Fruit fly (Drosophila melanogaster): ENCODE data around the gene ems.
A peak's percentile ranks its signal among the peaks of the same experiment; 100 is the strongest.

The ems gene

DNA sequence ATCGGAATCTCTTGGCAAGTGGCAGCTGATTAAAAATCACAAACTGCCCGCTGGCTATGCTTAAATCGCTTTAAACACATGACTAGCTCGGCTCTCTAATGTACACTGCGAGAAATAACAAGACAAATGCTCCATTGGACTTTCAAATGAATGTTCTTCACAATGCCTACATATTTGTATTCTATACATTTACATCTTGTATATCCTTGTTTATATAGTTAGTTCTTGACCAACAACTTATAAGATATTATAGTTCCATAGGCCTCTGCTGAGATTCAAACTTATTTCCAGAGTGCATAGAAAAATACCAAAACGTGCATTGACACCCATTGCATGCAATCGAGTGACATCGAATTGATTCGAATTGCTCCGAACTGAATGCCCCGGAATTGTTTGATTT lies 8.8 kb upstream of the ems start (continued):
- TF ChIP-seq E2f1 (GFP tag; IDR thresholded peaks at IDR 0.05) (0 out of 2 replicates have a peak, but pooled peaks have one; percentile 16), CG12391 (tag; optimal IDR thresholded peaks at IDR 0.05) (peak; percentile 40), CG3726 (GFP tag; IDR thresholded peaks at IDR 0.05) (no peak), ham (GFP tag; IDR thresholded peaks at IDR 0.05) (no peak), CG31224 (GFP tag; IDR thresholded peaks at IDR 0.05) (no peak), wor (GFP tag; IDR thresholded peaks at IDR 0.05) (peak; percentile 45), CG3847 (GFP tag; IDR thresholded peaks at IDR 0.05) (no peak), CkIIα-i1 (GFP tag; IDR thresholded peaks at IDR 0.05) (no peak), D19B (GFP tag; optimal IDR thresholded peaks at IDR 0.05) (no peak), CG10366 (GFP tag; IDR thresholded peaks at IDR 0.05) (peak; percentile 60), dati (GFP tag; IDR thresholded peaks at IDR 0.05) (no peak), CG1602 (GFP tag; optimal IDR thresholded peaks at IDR 0.05) (peak; percentile 11), pita (GFP tag; optimal IDR thresholded peaks at IDR 0.05) (no peak), CG14050 (GFP tag; IDR thresholded peaks at IDR 0.05) (no peak), Xbp1 (GFP tag; optimal IDR thresholded peaks at IDR 0.05) (peak; percentile 34), Hr3 (GFP tag; optimal IDR thresholded peaks at IDR 0.05) (peak; percentile 10), dpn (GFP tag; optimal IDR thresholded peaks at IDR 0.05) (peak in 1 of 2 experiments; percentile 30), gcm2 (GFP tag; optimal IDR thresholded peaks at IDR 0.05) (no peak), gsb (GFP tag; IDR thresholded peaks at IDR 0.05) (no peak), Hey (tag; optimal IDR thresholded peaks at IDR 0.05) (no peak), slbo (GFP tag; IDR thresholded peaks at IDR 0.05) (no peak), B-H2 (GFP tag; optimal IDR thresholded peaks at IDR 0.05) (no peak), Lpt (GFP tag; optimal IDR thresholded peaks at IDR 0.05) (no peak), MESR4 (GFP tag; optimal IDR thresholded peaks at IDR 0.05) (no peak), CG9817 (tag; optimal IDR thresholded peaks at IDR 0.05) (no peak), CG10274 (GFP tag; optimal IDR thresholded peaks at IDR 0.05) (no peak), tup (GFP tag; optimal IDR thresholded peaks at IDR 0.05) (no peak), Lim3 (GFP tag; IDR thresholded peaks at IDR 0.05) (no peak), Awh (GFP tag; IDR thresholded peaks at IDR 0.05) (no peak), nau (GFP tag; optimal IDR thresholded peaks at IDR 0.05) (no peak), Nf-YB (GFP tag; optimal IDR thresholded peaks at IDR 0.05) (no peak), CG4282 (GFP tag; optimal IDR thresholded peaks at IDR 0.05) (no peak), Ets97D (GFP tag; optimal IDR thresholded peaks at IDR 0.05) (no peak), CG17359 (tag; optimal IDR thresholded peaks at IDR 0.05) (peak; percentile 60), Kr (GFP tag; optimal IDR thresholded peaks at IDR 0.05) (no peak), cg (GFP tag; optimal IDR thresholded peaks at IDR 0.05) (no peak)

- TF ChIP-seq tll (GFP tag; optimal IDR thresholded peaks at IDR 0.05) (peak in 1 of 2 experiments; percentile 97), CG33557 (GFP tag; optimal IDR thresholded peaks at IDR 0.05) (no peak), CG10565 (GFP tag; optimal IDR thresholded peaks at IDR 0.05) (no peak), CG1024 (GFP tag; IDR thresholded peaks at IDR 0.05) (no peak), unpg (GFP tag; optimal IDR thresholded peaks at IDR 0.05) (no peak), CG2199 (GFP tag; IDR thresholded peaks at IDR 0.05) (0 out of 3 replicates have a peak, but pooled peaks have one; percentile 16), maf-S (GFP tag; optimal IDR thresholded peaks at IDR 0.05) (no peak), tup (GFP tag; optimal IDR thresholded peaks at IDR 0.05) (no peak), CG17912 (GFP tag; optimal IDR thresholded peaks at IDR 0.05) (no peak), CG17328 (GFP tag; IDR thresholded peaks at IDR 0.05) (no peak), Tbp (GFP tag; optimal IDR thresholded peaks at IDR 0.05) (no peak)
Observed at dm6 chr3R:13894756-13895155, 6.9 kb upstream of the ems start.

All from whole organism, embryonic.